Fruit fly (Drosophila melanogaster): Measurements from ENCODE around the gene CG44013.

DNA sequence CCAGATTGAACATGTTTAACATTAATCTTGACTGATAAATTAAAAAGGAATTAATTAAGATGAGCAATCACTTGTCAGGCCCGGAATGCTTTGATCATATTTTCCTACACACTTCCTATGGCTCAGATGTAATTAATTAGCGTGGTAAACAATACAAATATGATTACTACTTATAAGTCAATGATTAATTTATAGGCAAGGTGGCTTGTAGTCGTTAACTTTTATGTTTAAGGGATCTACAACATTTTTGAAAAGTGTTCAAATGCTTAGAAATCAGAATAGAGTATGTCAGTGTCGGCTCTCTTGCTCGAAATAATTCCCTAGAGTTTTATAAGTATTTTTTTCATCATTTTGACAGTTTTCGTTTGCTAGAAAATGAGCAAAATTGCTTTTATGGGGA lies 38.0 kb downstream of the CG44013 start:
- TF ChIP-seq CG9139 (GFP tag; optimal IDR thresholded peaks at IDR 0.05) = no peak
- no peak for TF ChIP-seq lz (GFP tag; optimal IDR thresholded peaks at IDR 0.05)
- TF ChIP-seq cyc (GFP tag; optimal IDR thresholded peaks at IDR 0.05) = no peak
- TF ChIP-seq Ets21C (GFP tag; optimal IDR thresholded peaks at IDR 0.05) = no peak
